Fruit fly (Drosophila melanogaster): ENCODE measurements around the gene alpha-Man-Ib.

The alpha-Man-Ib gene

DNA sequence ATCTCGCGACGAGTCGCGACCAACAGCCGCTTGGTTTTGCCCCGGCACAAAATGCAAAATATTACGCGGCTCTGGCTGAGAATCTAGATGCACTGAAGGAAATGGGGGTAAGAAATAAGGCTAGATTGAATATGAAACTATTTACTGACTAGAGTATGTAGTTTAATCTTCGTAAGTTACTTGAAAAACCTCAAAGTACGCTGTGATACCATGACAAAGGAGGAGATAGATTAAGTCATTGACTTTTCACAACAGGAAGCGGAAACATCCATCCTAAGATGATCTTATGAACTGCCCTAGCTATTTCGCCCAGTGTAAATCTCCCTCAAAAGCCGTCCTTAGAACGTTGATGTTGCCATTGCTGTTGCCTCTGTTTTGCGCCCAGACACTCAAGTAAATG, 18.5 kb downstream of the alpha-Man-Ib start (continued):
- TF ChIP-seq Aef1 (GFP tag; IDR thresholded peaks at IDR 0.05) (no peak), ac (GFP tag; optimal IDR thresholded peaks at IDR 0.05) (no peak), Xbp1 (GFP tag; optimal IDR thresholded peaks at IDR 0.05) (no peak), dimm (GFP tag; IDR thresholded peaks at IDR 0.05) (no peak), sisA (GFP tag; IDR thresholded peaks at IDR 0.05) (0 out of 2 replicates have a peak, but pooled peaks have one; percentile 4), CG6272 (GFP tag; IDR thresholded peaks at IDR 0.05) (no peak), corto (GFP tag; optimal IDR thresholded peaks at IDR 0.05) (no peak), danr (GFP tag; IDR thresholded peaks at IDR 0.05) (no peak), Optix (GFP tag; IDR thresholded peaks at IDR 0.05) (no peak), Abd-B (GFP tag; optimal IDR thresholded peaks at IDR 0.05) (no peak), Usf (GFP tag; optimal IDR thresholded peaks at IDR 0.05) (no peak), Ptx1 (GFP tag; IDR thresholded peaks at IDR 0.05) (0 out of 2 replicates have a peak, but pooled peaks have one; percentile 19), PHDP (tag; optimal IDR thresholded peaks at IDR 0.05) (no peak), Poxn (GFP tag; IDR thresholded peaks at IDR 0.05) (no peak), TFAM (GFP tag; optimal IDR thresholded peaks at IDR 0.05) (no peak), vvl (GFP tag; IDR thresholded peaks at IDR 0.05) (no peak), dan (GFP tag; IDR thresholded peaks at IDR 0.05) (no peak), CG15514 (GFP tag; optimal IDR thresholded peaks at IDR 0.05) (no peak), Eip74EF (GFP tag; optimal IDR thresholded peaks at IDR 0.05) (no peak), row (GFP tag; IDR thresholded peaks at IDR 0.05) (peak; percentile 45; the same call in 1 of the 3 replicates), kah (GFP tag; optimal IDR thresholded peaks at IDR 0.05) (no peak), lilli (GFP tag; optimal IDR thresholded peaks at IDR 0.05) (no peak), dysf (GFP tag; IDR thresholded peaks at IDR 0.05) (peak; percentile 39; the same call in 1 of the 3 replicates), CG11093 (GFP tag; IDR thresholded peaks at IDR 0.05) (no peak), CG9215 (GFP tag; IDR thresholded peaks at IDR 0.05) (no peak), Nf-YA (GFP tag; IDR thresholded peaks at IDR 0.05) (no peak), CG42726 (GFP tag; IDR thresholded peaks at IDR 0.05; ENCODE audit: partially characterized antibody) (no peak), pho (GFP tag; optimal IDR thresholded peaks at IDR 0.05) (peak; percentile 5), onecut (GFP tag; IDR thresholded peaks at IDR 0.05) (no peak), D19B (GFP tag; optimal IDR thresholded peaks at IDR 0.05) (no peak), wdn (GFP tag; IDR thresholded peaks at IDR 0.05) (no peak), stc (GFP tag; IDR thresholded peaks at IDR 0.05) (0 out of 2 replicates have a peak, but pooled peaks have one; percentile 17), Oli (tag; optimal IDR thresholded peaks at IDR 0.05) (peak; percentile 18), sens (GFP tag) (peak; percentile 78), CG10565 (GFP tag; optimal IDR thresholded peaks at IDR 0.05) (no peak), CG6813 (GFP tag; optimal IDR thresholded peaks at IDR 0.05) (no peak), Hr51 (GFP tag; optimal IDR thresholded peaks at IDR 0.05) (peak in 1 of 2 experiments; percentile 10), zf30C (GFP tag; optimal IDR thresholded peaks at IDR 0.05) (peak; percentile 11), CG31365 (tag; optimal IDR thresholded peaks at IDR 0.05) (no peak), Ada2b (GFP tag; IDR thresholded peaks at IDR 0.05) (no peak), Nf-YC (tag; optimal IDR thresholded peaks at IDR 0.05) (no peak), CG6765 (GFP tag; optimal IDR thresholded peaks at IDR 0.05) (no peak), Vsx1 (GFP tag; optimal IDR thresholded peaks at IDR 0.05) (no peak), ranshi (GFP tag; IDR thresholded peaks at IDR 0.05) (no peak), CG12942 (GFP tag; optimal IDR thresholded peaks at IDR 0.05) (no peak), grn (GFP tag; optimal IDR thresholded peaks at IDR 0.05) (no peak), Atf6 (GFP tag; IDR thresholded peaks at IDR 0.05) (0 out of 2 replicates have a peak, but pooled peaks have one; percentile 7), crp (GFP tag; optimal IDR thresholded peaks at IDR 0.05) (no peak), Stat92E (GFP tag; optimal IDR thresholded peaks at IDR 0.05) (no peak), CG12155 (GFP tag; optimal IDR thresholded peaks at IDR 0.05) (no peak), CG2199 (GFP tag; IDR thresholded peaks at IDR 0.05) (no peak)
